Worm (Caenorhabditis elegans): ENCODE measurements around the gene F31F4.1.

The F31F4.1 gene

ce11 chrV:712882-713281 is 29.0 kb downstream of the F31F4.1 start, which contains the start of gene cyp-33C11:
Gene cyp-33C11 (minus strand): TSS chrV:712982.
- TF ChIP-seq egl-27 (tag; optimal IDR thresholded peaks at IDR 0.05) = no peak

ce11 chrV:719731-720130 is 35.9 kb downstream of the F31F4.1 start, which contains the start of gene srbc-40:
Gene srbc-40 (minus strand): TSS chrV:719831.
- no peak for TF ChIP-seq aly-2 (tag; optimal IDR thresholded peaks at IDR 0.05)
- no peak for TF ChIP-seq unc-62 (GFP tag; optimal IDR thresholded peaks at IDR 0.05)
- no peak for TF ChIP-seq ZK546.5 (tag; optimal IDR thresholded peaks at IDR 0.05)
- no peak for TF ChIP-seq fos-1 (tag; optimal IDR thresholded peaks at IDR 0.05)
- TF ChIP-seq lin-15B (tag; optimal IDR thresholded peaks at IDR 0.05) = no peak
- TF ChIP-seq egl-27 (tag; optimal IDR thresholded peaks at IDR 0.05) = no peak
- no peak for TF ChIP-seq lsy-12 (tag; optimal IDR thresholded peaks at IDR 0.05)
- no peak for TF ChIP-seq elt-3 (tag; optimal IDR thresholded peaks at IDR 0.05)
- TF ChIP-seq nhr-43 (tag; optimal IDR thresholded peaks at IDR 0.05; ENCODE audit: poor library complexity, severe bottlenecking) = no peak
- no peak for TF ChIP-seq lin-39 (tag; optimal IDR thresholded peaks at IDR 0.05)
- TF ChIP-seq pha-4 (tag; optimal IDR thresholded peaks at IDR 0.05) = no peak
- no peak for TF ChIP-seq ztf-11 (tag; optimal IDR thresholded peaks at IDR 0.05)
- no peak for TF ChIP-seq ama-1 (optimal IDR thresholded peaks at IDR 0.05)
- TF ChIP-seq daf-12 (tag; optimal IDR thresholded peaks at IDR 0.05) = no peak
- TF ChIP-seq fkh-2 (tag; optimal IDR thresholded peaks at IDR 0.05) = no peak
- TF ChIP-seq ceh-16 (tag; optimal IDR thresholded peaks at IDR 0.05) = no peak
- no peak for TF ChIP-seq nhr-28 (tag; optimal IDR thresholded peaks at IDR 0.05)

- TF ChIP-seq jun-1 (tag; optimal IDR thresholded peaks at IDR 0.05) = no peak
These were observed 39.0 kb downstream of the F31F4.1 start for ce11 chrV:722889-723288.

- TF ChIP-seq nfya-1 (tag; optimal IDR thresholded peaks at IDR 0.05; ENCODE audit: insufficient read depth) (peak; percentile 68), fos-1 (tag; optimal IDR thresholded peaks at IDR 0.05) (no peak), ceh-28 (tag; optimal IDR thresholded peaks at IDR 0.05) (no peak), eor-1 (tag; optimal IDR thresholded peaks at IDR 0.05) (no peak), ztf-4 (tag; optimal IDR thresholded peaks at IDR 0.05) (peak; percentile 66), lin-15B (tag; optimal IDR thresholded peaks at IDR 0.05) (no peak), nhr-25 (tag; optimal IDR thresholded peaks at IDR 0.05) (peak; percentile 3), nhr-12 (tag; optimal IDR thresholded peaks at IDR 0.05) (no peak), lsy-12 (tag; optimal IDR thresholded peaks at IDR 0.05) (peak; percentile 49), ama-1 (optimal IDR thresholded peaks at IDR 0.05) (peak; percentile 99), unc-62 (GFP tag; optimal IDR thresholded peaks at IDR 0.05) (no peak), hmg-11 (tag; optimal IDR thresholded peaks at IDR 0.05) (no peak), snpc-4 (tag; optimal IDR thresholded peaks at IDR 0.05) (no peak), nhr-77 (tag; optimal IDR thresholded peaks at IDR 0.05) (peak; percentile 51), ceh-9 (tag; optimal IDR thresholded peaks at IDR 0.05) (no peak), ZK546.5 (tag; optimal IDR thresholded peaks at IDR 0.05) (no peak), aly-2 (tag; optimal IDR thresholded peaks at IDR 0.05) (peak; percentile 93), nhr-67 (tag; optimal IDR thresholded peaks at IDR 0.05) (peak; percentile 14), lin-39 (tag; optimal IDR thresholded peaks at IDR 0.05) (peak; percentile 37), nhr-28 (tag; optimal IDR thresholded peaks at IDR 0.05) (peak; percentile 36), nhr-43 (tag; optimal IDR thresholded peaks at IDR 0.05; ENCODE audit: poor library complexity, severe bottlenecking) (peak; percentile 97), fkh-2 (tag; optimal IDR thresholded peaks at IDR 0.05) (no peak), R02D3.7 (tag; optimal IDR thresholded peaks at IDR 0.05) (peak; percentile 24), egl-5 (tag; optimal IDR thresholded peaks at IDR 0.05) (no peak), nhr-76 (tag; optimal IDR thresholded peaks at IDR 0.05) (peak; percentile 43), egl-27 (tag; optimal IDR thresholded peaks at IDR 0.05) (no peak), elt-2 (tag; optimal IDR thresholded peaks at IDR 0.05) (peak; percentile 76), fkh-10 (GFP tag; optimal IDR thresholded peaks at IDR 0.05) (no peak), ztf-11 (tag; optimal IDR thresholded peaks at IDR 0.05) (no peak), nhr-23 (tag; optimal IDR thresholded peaks at IDR 0.05) (peak; percentile 78), jun-1 (tag; optimal IDR thresholded peaks at IDR 0.05) (peak; percentile 59), elt-1 (tag; optimal IDR thresholded peaks at IDR 0.05) (no peak), mdl-1 (tag; optimal IDR thresholded peaks at IDR 0.05) (no peak), tbx-2 (tag; optimal IDR thresholded peaks at IDR 0.05) (peak; percentile 85), skn-1 (tag; optimal IDR thresholded peaks at IDR 0.05) (peak; percentile 94), nhr-237 (tag; optimal IDR thresholded peaks at IDR 0.05) (no peak), daf-12 (tag; optimal IDR thresholded peaks at IDR 0.05) (no peak), ceh-16 (tag; optimal IDR thresholded peaks at IDR 0.05) (no peak), sea-2 (GFP tag; optimal IDR thresholded peaks at IDR 0.05) (no peak), pha-4 (tag; optimal IDR thresholded peaks at IDR 0.05) (peak; percentile 55), mml-1 (tag; optimal IDR thresholded peaks at IDR 0.05) (no peak), unc-39 (tag; optimal IDR thresholded peaks at IDR 0.05) (no peak), elt-3 (tag; optimal IDR thresholded peaks at IDR 0.05) (peak in 1 of 3 experiments; percentile 4), pqm-1 (tag; optimal IDR thresholded peaks at IDR 0.05) (peak; percentile 94), nhr-11 (tag; optimal IDR thresholded peaks at IDR 0.05) (peak; percentile 2)
These were observed 40.1 kb downstream of the F31F4.1 start, which contains the start of gene fbxb-72 for ce11 chrV:723895-724352. Gene fbxb-72 (minus strand): TSS chrV:723952.
